Fruit fly (Drosophila melanogaster): ENCODE results near the gene CG17776.
A peak's percentile ranks its signal among the peaks of the same experiment; 100 is the strongest.

Gene CG17776

dm6 chrX:2141854-2142216 is 42.7 kb upstream of the CG17776 start:
- TF ChIP-seq Hr78 (GFP tag; optimal IDR thresholded peaks at IDR 0.05), result no peak
- peak; percentile 44 for TF ChIP-seq fru (GFP tag; optimal IDR thresholded peaks at IDR 0.05)
- TF ChIP-seq Myc (optimal IDR thresholded peaks at IDR 0.05), result no peak
- TF ChIP-seq tai (GFP tag; optimal IDR thresholded peaks at IDR 0.05), result no peak
- peak; percentile 33 for TF ChIP-seq CG32264 (GFP tag; optimal IDR thresholded peaks at IDR 0.05)
- TF ChIP-seq pan (optimal IDR thresholded peaks at IDR 0.05), result no peak
- no peak for TF ChIP-seq N (GFP tag; optimal IDR thresholded peaks at IDR 0.05)
- TF ChIP-seq GATAd (GFP tag; optimal IDR thresholded peaks at IDR 0.05), result peak; percentile 5
- TF ChIP-seq Hr83 (GFP tag; optimal IDR thresholded peaks at IDR 0.05; ENCODE audit: poor library complexity, severe bottlenecking), result peak; percentile 90
- TF ChIP-seq Abd-B (GFP tag; optimal IDR thresholded peaks at IDR 0.05), result no peak
- TF ChIP-seq HLH106 (tag; optimal IDR thresholded peaks at IDR 0.05), result peak; percentile 63
- TF ChIP-seq br (GFP tag; optimal IDR thresholded peaks at IDR 0.05), result peak; percentile 64
- peak; percentile 61 for TF ChIP-seq Hnf4 (GFP tag; optimal IDR thresholded peaks at IDR 0.05)
- no peak for TF ChIP-seq brk (GFP tag; optimal IDR thresholded peaks at IDR 0.05)
- peak; percentile 69 for TF ChIP-seq Jra (GFP tag; optimal IDR thresholded peaks at IDR 0.05)
- TF ChIP-seq OdsH (GFP tag; optimal IDR thresholded peaks at IDR 0.05), result no peak
- TF ChIP-seq ey (GFP tag; optimal IDR thresholded peaks at IDR 0.05), result no peak
- peak in 1 of 2 experiments; percentile 53 for TF ChIP-seq foxo (GFP tag; optimal IDR thresholded peaks at IDR 0.05)
- TF ChIP-seq Vsx2 (GFP tag; optimal IDR thresholded peaks at IDR 0.05; ENCODE audit: partially characterized antibody), result no peak
- no peak for TF ChIP-seq lola (GFP tag; optimal IDR thresholded peaks at IDR 0.05)
- TF ChIP-seq h (GFP tag; optimal IDR thresholded peaks at IDR 0.05), result peak; percentile 74
- no peak for TF ChIP-seq Dfd (GFP tag; optimal IDR thresholded peaks at IDR 0.05)
- no peak for TF ChIP-seq Rel (GFP tag; optimal IDR thresholded peaks at IDR 0.05)
- peak; percentile 35 for TF ChIP-seq Rel (tag; optimal IDR thresholded peaks at IDR 0.05)
- TF ChIP-seq psq (GFP tag; optimal IDR thresholded peaks at IDR 0.05), result peak; percentile 31
- peak; percentile 44 for TF ChIP-seq sv (GFP tag; optimal IDR thresholded peaks at IDR 0.05)
- TF ChIP-seq sage (GFP tag; optimal IDR thresholded peaks at IDR 0.05), result peak; percentile 64
- peak; percentile 3 for TF ChIP-seq CG9705 (GFP tag; optimal IDR thresholded peaks at IDR 0.05)
- no peak for TF ChIP-seq Dif (GFP tag; optimal IDR thresholded peaks at IDR 0.05; ENCODE audit: partially characterized antibody)
- TF ChIP-seq Sp1 (GFP tag; optimal IDR thresholded peaks at IDR 0.05), result peak; percentile 46
- no peak for TF ChIP-seq Mio (GFP tag; optimal IDR thresholded peaks at IDR 0.05)
- peak; percentile 7 for TF ChIP-seq dmrt93B (GFP tag; optimal IDR thresholded peaks at IDR 0.05)
- no peak for TF ChIP-seq usp (GFP tag; optimal IDR thresholded peaks at IDR 0.05)
- peak; percentile 31 for TF ChIP-seq woc (GFP tag; optimal IDR thresholded peaks at IDR 0.05)
- no peak for TF ChIP-seq CrebA (GFP tag; optimal IDR thresholded peaks at IDR 0.05; ENCODE audit: borderline replicate concordance)
- TF ChIP-seq dsf (GFP tag; optimal IDR thresholded peaks at IDR 0.05; ENCODE audit: borderline replicate concordance), result peak; percentile 28
- peak; percentile 23 for TF ChIP-seq jim (GFP tag; optimal IDR thresholded peaks at IDR 0.05)
- TF ChIP-seq rgr (GFP tag; optimal IDR thresholded peaks at IDR 0.05), result peak; percentile 68
- no peak for TF ChIP-seq dl (GFP tag; optimal IDR thresholded peaks at IDR 0.05; ENCODE audit: insufficient read depth in 1 of 2, partially characterized antibody in 2 of 2)

DNA sequence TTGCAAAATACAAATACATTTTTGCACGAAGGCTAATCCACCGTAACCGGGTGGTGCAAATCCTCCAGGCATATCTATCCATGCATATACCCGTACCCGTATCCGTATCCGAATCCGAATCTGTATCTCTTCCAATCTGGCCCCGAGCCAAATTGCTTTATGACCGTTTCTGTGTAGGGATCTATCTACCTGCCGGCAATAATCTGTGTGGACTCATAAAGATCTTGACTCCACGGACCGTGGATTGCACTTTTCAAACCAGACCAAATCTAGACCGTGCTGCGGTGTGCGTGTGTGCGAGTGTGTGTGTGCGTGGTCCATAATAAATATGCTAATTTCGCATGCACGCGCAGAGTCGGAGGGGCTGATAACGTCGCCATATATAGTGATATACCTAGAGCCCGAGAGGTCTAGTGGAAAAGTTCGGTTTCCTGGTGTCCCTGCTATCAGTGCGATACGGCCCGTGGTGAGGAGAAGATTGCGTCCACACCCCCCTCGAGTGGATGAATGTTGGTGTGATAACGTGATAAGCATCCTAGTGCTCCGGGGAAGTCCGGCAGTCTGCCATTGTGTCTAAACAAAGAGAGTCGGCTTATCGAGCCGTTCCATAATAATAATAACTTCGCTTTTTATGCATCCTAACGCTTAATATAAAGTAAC is 42.1 kb upstream of the CG17776 start:
- TF ChIP-seq Rel (GFP tag; optimal IDR thresholded peaks at IDR 0.05), result no peak
- TF ChIP-seq Rel (tag; optimal IDR thresholded peaks at IDR 0.05), result peak; percentile 96
- TF ChIP-seq pan (optimal IDR thresholded peaks at IDR 0.05), result no peak

dm6 chrX:2142935-2143312 is 41.6 kb upstream of the CG17776 start:
- TF ChIP-seq sage (GFP tag; optimal IDR thresholded peaks at IDR 0.05) (no peak), ey (GFP tag; optimal IDR thresholded peaks at IDR 0.05) (no peak), Myc (optimal IDR thresholded peaks at IDR 0.05) (no peak), Dif (GFP tag; optimal IDR thresholded peaks at IDR 0.05; ENCODE audit: partially characterized antibody) (no peak), woc (GFP tag; optimal IDR thresholded peaks at IDR 0.05) (no peak), tai (GFP tag; optimal IDR thresholded peaks at IDR 0.05) (no peak), usp (GFP tag; optimal IDR thresholded peaks at IDR 0.05) (no peak), CrebA (GFP tag; optimal IDR thresholded peaks at IDR 0.05; ENCODE audit: borderline replicate concordance) (no peak), brk (GFP tag; optimal IDR thresholded peaks at IDR 0.05) (no peak), pan (optimal IDR thresholded peaks at IDR 0.05) (no peak), Abd-B (GFP tag; optimal IDR thresholded peaks at IDR 0.05) (no peak), CG32264 (GFP tag; optimal IDR thresholded peaks at IDR 0.05) (no peak), fru (GFP tag; optimal IDR thresholded peaks at IDR 0.05) (no peak), HLH106 (tag; optimal IDR thresholded peaks at IDR 0.05) (no peak), Sp1 (GFP tag; optimal IDR thresholded peaks at IDR 0.05) (no peak), OdsH (GFP tag; optimal IDR thresholded peaks at IDR 0.05) (no peak), Dfd (GFP tag; optimal IDR thresholded peaks at IDR 0.05) (no peak), CG9705 (GFP tag; optimal IDR thresholded peaks at IDR 0.05) (no peak), br (GFP tag; optimal IDR thresholded peaks at IDR 0.05) (no peak), dsf (GFP tag; optimal IDR thresholded peaks at IDR 0.05; ENCODE audit: borderline replicate concordance) (no peak)

All from whole organism, wandering third instar larva.